Worm (Caenorhabditis elegans) whole organism, L4 larva: ENCODE measurements around the gene idpp-15.

Experiments
- F44E2.7 ChIP-seq: fragments of 200-800 bp; sonication (Bioruptor generic); IDR thresholded peaks from 2 replicates; pipeline ENCODE4 v2.1.2; 2022; ENCODE audit warnings: missing genetic modification characterization, missing compliant biosample characterization
- R02D3.7 ChIP-seq: fragments of 150-350 bp; sonication (generic microtip); optimal IDR thresholded peaks from 3 replicates; lab custom pipeline; 2014; ENCODE audit warnings: missing biosample characterization, missing genetic modification characterization
- Y105C5A.15 ChIP-seq: fragments of 200-800 bp; sonication (Bioruptor generic); IDR thresholded peaks from 2 replicates; pipeline ENCODE4 v1.3.6; 2022; ENCODE audit warnings: missing genetic modification characterization, missing compliant biosample characterization
- ZK546.5 ChIP-seq, 2 experiments: sonication (generic microtip); optimal IDR thresholded peaks; 2 replicates each; lab custom pipeline; 2017; ENCODE audit warnings: missing biosample characterization in 2 of 2, missing genetic modification characterization in 2 of 2
- arid-1 ChIP-seq: fragments of 200-800 bp; sonication (Bioruptor generic); conservative IDR thresholded peaks from 2 replicates; pipeline ENCODE4 v1.3.6; 2022; ENCODE audit warnings: missing genetic modification reagents, missing genetic modification characterization, missing compliant biosample characterization
- attf-4 ChIP-seq: sonication (generic microtip); optimal IDR thresholded peaks from 3 replicates; lab custom pipeline; 2017; ENCODE audit warnings: missing biosample characterization, missing genetic modification characterization
- ceh-20 ChIP-seq: fragments of 200-800 bp; sonication (Bioruptor generic); IDR thresholded peaks from 2 replicates; pipeline ENCODE4 v1.3.6; 2022; ENCODE audit warnings: missing genetic modification reagents, missing genetic modification characterization, missing compliant biosample characterization
- ceh-28 ChIP-seq: fragments of 150-350 bp; optimal IDR thresholded peaks from 2 replicates; lab custom pipeline; 2014; ENCODE audit warnings: missing biosample characterization, missing genetic modification reagents, missing genetic modification characterization
- ceh-82 ChIP-seq: sonication (generic microtip); optimal IDR thresholded peaks from 2 replicates; lab custom pipeline; 2017; ENCODE audit warnings: missing biosample characterization, missing genetic modification characterization
- ces-1 ChIP-seq: fragments of 150-350 bp; sonication (generic microtip); optimal IDR thresholded peaks from 4 replicates; lab custom pipeline; 2014; ENCODE audit warnings: missing biosample characterization, missing genetic modification reagents, missing genetic modification characterization
- cey-2 ChIP-seq: sonication (generic microtip); optimal IDR thresholded peaks from 3 replicates; lab custom pipeline; 2017; ENCODE audit warnings: missing genetic modification characterization, mild to moderate bottlenecking, missing compliant biosample characterization, antibody characterized with exemption, borderline replicate concordance; ENCODE audit not compliant: insufficient read depth
- daf-12 ChIP-seq: fragments of 150-350 bp; optimal IDR thresholded peaks from 2 replicates; lab custom pipeline; 2014; ENCODE audit warnings: missing biosample characterization, missing genetic modification reagents, missing genetic modification characterization
- daf-16 ChIP-seq, 3 experiments: sonication (generic microtip); optimal IDR thresholded peaks; 2 replicates each; lab custom pipeline; 2016 to 2017; ENCODE audit warnings: missing genetic modification characterization in 3 of 3, missing genetic modification reagents in 3 of 3, mild to moderate bottlenecking in 2 of 3, missing compliant biosample characterization in 2 of 3, missing biosample characterization in 1 of 3, moderate library complexity in 1 of 3
- daf-19 ChIP-seq: fragments of 200-800 bp; sonication (Bioruptor generic); conservative IDR thresholded peaks from 2 replicates; pipeline ENCODE4 v1.3.6; 2022; ENCODE audit warnings: missing genetic modification characterization, missing compliant biosample characterization
- daf-8 ChIP-seq: fragments of 200-800 bp; sonication (Bioruptor generic); IDR thresholded peaks from 2 replicates; pipeline ENCODE4 v1.3.6; 2022; ENCODE audit warnings: missing genetic modification characterization, missing compliant biosample characterization
- dpl-1 ChIP-seq: fragments of 150-350 bp; optimal IDR thresholded peaks from 2 replicates; lab custom pipeline; 2014; ENCODE audit warnings: missing biosample characterization, missing genetic modification reagents, missing genetic modification characterization
- duxl-1 ChIP-seq: sonication (generic microtip); optimal IDR thresholded peaks from 2 replicates; lab custom pipeline; 2016; ENCODE audit warnings: mild to moderate bottlenecking, missing genetic modification characterization, moderate library complexity, missing compliant biosample characterization; ENCODE audit not compliant: poor library complexity
- egl-27 ChIP-seq: sonication (generic microtip); optimal IDR thresholded peaks from 3 replicates; lab custom pipeline; 2017; ENCODE audit warnings: missing biosample characterization, missing genetic modification reagents, missing genetic modification characterization
- fos-1 ChIP-seq: fragments of 150-350 bp; optimal IDR thresholded peaks from 2 replicates; lab custom pipeline; 2014; ENCODE audit warnings: missing biosample characterization, missing genetic modification characterization
- hlh-11 ChIP-seq: fragments of 200-800 bp; sonication (Bioruptor generic); optimal IDR thresholded peaks from 2 replicates; lab custom pipeline; 2018; ENCODE audit warnings: mild to moderate bottlenecking, missing genetic modification characterization, missing compliant biosample characterization
- hlh-30 ChIP-seq: sonication (generic microtip); optimal IDR thresholded peaks from 2 replicates; lab custom pipeline; 2017; ENCODE audit warnings: antibody characterized with exemption, mild to moderate bottlenecking, missing genetic modification characterization, missing compliant biosample characterization; ENCODE audit not compliant: insufficient read depth
- hmg-1.1 ChIP-seq: fragments of 200-800 bp; sonication (Bioruptor generic); IDR thresholded peaks from 2 replicates; pipeline ENCODE4 v1.3.6; 2022; ENCODE audit warnings: missing genetic modification reagents, missing genetic modification characterization, missing compliant biosample characterization
- jun-1 ChIP-seq: fragments of 150-350 bp; optimal IDR thresholded peaks from 2 replicates; lab custom pipeline; 2014; ENCODE audit warnings: missing biosample characterization, missing genetic modification reagents, missing genetic modification characterization
- lim-7 ChIP-seq: fragments of 200-800 bp; sonication (Bioruptor generic); IDR thresholded peaks from 2 replicates; pipeline ENCODE4 v1.3.6; 2022; ENCODE audit warnings: missing genetic modification characterization, missing compliant biosample characterization
- lin-13 ChIP-seq: fragments of 150-350 bp; optimal IDR thresholded peaks from 2 replicates; lab custom pipeline; 2014; ENCODE audit warnings: missing biosample characterization, missing genetic modification reagents, missing genetic modification characterization
- lsy-2 ChIP-seq, 2 experiments: fragments of 150-350 bp in 1 of 2; sonication (generic microtip) in 1 of 2; optimal IDR thresholded peaks; 2 replicates each; lab custom pipeline; 2014 to 2017; ENCODE audit warnings: missing biosample characterization in 2 of 2, missing genetic modification characterization in 2 of 2
- madf-5 ChIP-seq, 2 experiments: fragments of 200-800 bp; sonication (Bioruptor generic); IDR thresholded peaks; 2 replicates each; pipeline ENCODE4 v1.3.6; 2022; ENCODE audit warnings: missing compliant biosample characterization in 2 of 2, missing genetic modification characterization in 2 of 2
- mep-1 ChIP-seq: fragments of 150-350 bp; sonication (generic microtip); optimal IDR thresholded peaks from 3 replicates; lab custom pipeline; 2014; ENCODE audit warnings: missing biosample characterization, missing genetic modification characterization
- mes-2 ChIP-seq: sonication (generic microtip); optimal IDR thresholded peaks from 2 replicates; lab custom pipeline; 2016; ENCODE audit warnings: missing genotype, mild to moderate bottlenecking, missing genetic modification characterization, missing compliant biosample characterization; ENCODE audit not compliant: poor library complexity, severe bottlenecking
- mxl-3 ChIP-seq: fragments of 200-800 bp; sonication (Bioruptor generic); optimal IDR thresholded peaks from 2 replicates; lab custom pipeline; 2018; ENCODE audit warnings: mild to moderate bottlenecking, missing genetic modification characterization, missing compliant biosample characterization
- nhr-10 ChIP-seq: fragments of 150-350 bp; optimal IDR thresholded peaks from 2 replicates; lab custom pipeline; 2014; ENCODE audit warnings: missing biosample characterization, missing genetic modification characterization
- nhr-102 ChIP-seq: sonication (generic microtip); optimal IDR thresholded peaks from 2 replicates; lab custom pipeline; 2016; ENCODE audit warnings: mild to moderate bottlenecking, missing genetic modification characterization, moderate library complexity, missing compliant biosample characterization
- nhr-111 ChIP-seq: fragments of 200-800 bp; sonication (Bioruptor generic); optimal IDR thresholded peaks from 2 replicates; lab custom pipeline; 2018; ENCODE audit warnings: mild to moderate bottlenecking, missing genetic modification characterization, missing compliant biosample characterization
- nhr-237 ChIP-seq: sonication (generic microtip); optimal IDR thresholded peaks from 2 replicates; lab custom pipeline; 2017; ENCODE audit warnings: missing biosample characterization, missing genetic modification characterization
- nhr-25 ChIP-seq: sonication (generic microtip); optimal IDR thresholded peaks from 2 replicates; lab custom pipeline; 2017; ENCODE audit warnings: missing genetic modification characterization, mild to moderate bottlenecking, missing compliant biosample characterization, antibody characterized with exemption, moderate library complexity, borderline replicate concordance; ENCODE audit not compliant: insufficient read depth
- nhr-42 ChIP-seq: fragments of 200-800 bp; sonication (Bioruptor generic); IDR thresholded peaks from 2 replicates; pipeline ENCODE4 v1.3.6; 2022; ENCODE audit warnings: missing genetic modification characterization, missing compliant biosample characterization
- nhr-6 ChIP-seq: fragments of 150-350 bp; optimal IDR thresholded peaks from 2 replicates; lab custom pipeline; 2014; ENCODE audit warnings: missing biosample characterization, missing genetic modification characterization
- nhr-76 ChIP-seq: fragments of 150-350 bp; optimal IDR thresholded peaks from 2 replicates; lab custom pipeline; 2014; ENCODE audit warnings: missing biosample characterization, missing genetic modification characterization
- pha-4 ChIP-seq, 2 experiments: fragments of 150-350 bp in 1 of 2; fragments of 200-800 bp in 1 of 2; sonication (Bioruptor generic) in 1 of 2; IDR thresholded peaks in 1 of 2; optimal IDR thresholded peaks in 1 of 2; 2 replicates each; pipeline versions ENCODE4 v1.3.6 to Lab custom; 2014 to 2022; ENCODE audit warnings: missing genetic modification characterization in 2 of 2, missing genetic modification reagents in 2 of 2, missing biosample characterization in 1 of 2, missing compliant biosample characterization in 1 of 2
- php-3 ChIP-seq: fragments of 200-800 bp; sonication (Bioruptor generic); IDR thresholded peaks from 2 replicates; pipeline ENCODE4 v1.3.6; 2022; ENCODE audit warnings: missing genetic modification reagents, missing genetic modification characterization, missing compliant biosample characterization
- sdz-12 ChIP-seq: fragments of 200-800 bp; sonication (Bioruptor generic); optimal IDR thresholded peaks from 2 replicates; lab custom pipeline; 2018; ENCODE audit warnings: mild to moderate bottlenecking, missing genetic modification characterization, missing compliant biosample characterization
- set-16 ChIP-seq: fragments of 200-800 bp; sonication (Bioruptor generic); IDR thresholded peaks from 2 replicates; pipeline ENCODE4 v1.3.6; 2022; ENCODE audit warnings: missing genetic modification reagents, missing genetic modification characterization, missing compliant biosample characterization
- snpc-1.2 ChIP-seq: fragments of 200-800 bp; sonication (Bioruptor generic); IDR thresholded peaks from 2 replicates; pipeline ENCODE4 v1.3.6; 2022; ENCODE audit warnings: missing genetic modification reagents, missing genetic modification characterization, missing compliant biosample characterization
- snpc-4 ChIP-seq: fragments of 150-350 bp; optimal IDR thresholded peaks from 2 replicates; lab custom pipeline; 2014; ENCODE audit warnings: missing biosample characterization, missing genetic modification characterization
- spr-3 ChIP-seq: fragments of 200-800 bp; sonication (Bioruptor generic); optimal IDR thresholded peaks from 2 replicates; lab custom pipeline; 2018; ENCODE audit warnings: mild to moderate bottlenecking, missing genetic modification characterization, missing compliant biosample characterization
- tag-97 ChIP-seq: fragments of 200-800 bp; sonication (Bioruptor generic); IDR thresholded peaks from 2 replicates; pipeline ENCODE4 v1.3.6; 2022; ENCODE audit warnings: missing genetic modification characterization, missing compliant biosample characterization
- tra-1 ChIP-seq: fragments of 200-800 bp; sonication (Bioruptor generic); IDR thresholded peaks from 2 replicates; pipeline ENCODE4 v1.3.6; 2022; ENCODE audit warnings: missing genetic modification reagents, missing genetic modification characterization, missing compliant biosample characterization
- zag-1 ChIP-seq: fragments of 150-350 bp; optimal IDR thresholded peaks from 2 replicates; lab custom pipeline; 2014; ENCODE audit warnings: missing biosample characterization, missing genetic modification characterization
- zfp-2 ChIP-seq: sonication (generic microtip); optimal IDR thresholded peaks from 2 replicates; lab custom pipeline; 2016; ENCODE audit warnings: mild to moderate bottlenecking, missing genetic modification characterization, missing compliant biosample characterization
- zip-11 ChIP-seq: fragments of 200-800 bp; sonication (Bioruptor generic); IDR thresholded peaks from 2 replicates; pipeline ENCODE4 v1.3.6; 2022; ENCODE audit warnings: missing genetic modification characterization, missing compliant biosample characterization

idpp-15 gene

DNA sequence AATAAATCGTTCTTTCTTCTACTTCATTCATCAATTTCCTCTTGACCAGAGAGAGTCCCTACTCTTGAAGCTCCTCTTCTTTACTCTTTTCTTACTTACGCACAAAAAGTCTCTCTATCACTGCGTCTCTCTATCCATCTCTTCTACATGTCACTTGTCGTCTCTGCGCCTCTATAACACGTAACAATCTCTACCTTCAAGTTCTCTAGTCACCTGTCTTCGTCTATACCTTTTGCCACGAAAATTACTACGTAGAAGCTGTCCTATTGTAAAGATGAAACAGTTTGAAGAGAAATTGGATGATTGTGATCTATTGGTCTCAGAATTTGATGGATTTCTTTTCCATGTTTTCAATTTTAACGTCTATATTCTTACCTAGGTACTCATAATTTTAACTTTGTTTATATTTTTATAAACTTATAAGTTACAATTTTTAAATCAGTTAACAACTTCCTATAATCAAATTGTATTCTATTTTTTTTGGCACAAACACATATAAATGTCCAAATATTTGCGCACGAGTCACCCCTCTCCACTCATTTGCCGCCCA is 32.0 kb downstream of the idpp-15 start, which contains the start of gene C02D5.2 (continued):
- TF ChIP-seq egl-27 (no peak), snpc-4 (no peak), attf-4 (no peak), nhr-111 (no peak), daf-16 (GFP tag; optimal IDR thresholded peaks at IDR 0.05; lab: Kevin White, UChicago) (no peak), daf-16 (tag; optimal IDR thresholded peaks at IDR 0.05; lab: Kevin White, UChicago) (no peak), nhr-76 (tag; lab: Kevin White, UChicago) (no peak), nhr-42 (GFP tag; lab: Robert Waterston, UW) (no peak), ceh-82 (tag; lab: Kevin White, UChicago) (no peak), ceh-28 (tag; lab: Kevin White, UChicago) (no peak), mep-1 (tag; lab: Kevin White, UChicago) (peak; percentile 66), spr-3 (GFP tag; lab: Kevin White, UChicago) (no peak), Y105C5A.15 (no peak), daf-12 (tag; lab: Kevin White, UChicago) (no peak), arid-1 (no peak), jun-1 (no peak), snpc-1.2 (no peak), nhr-237 (tag; lab: Kevin White, UChicago) (no peak), pha-4 (GFP tag; IDR thresholded peaks at IDR 0.05; lab: Robert Waterston, UW) (no peak), pha-4 (tag; optimal IDR thresholded peaks at IDR 0.05; lab: Kevin White, UChicago) (no peak), ceh-20 (GFP tag; lab: Robert Waterston, UW) (no peak), duxl-1 (no peak), ZK546.5 (tag; optimal IDR thresholded peaks at IDR 0.05; lab: Kevin White, UChicago) (no peak), tag-97 (GFP tag; lab: Robert Waterston, UW) (no peak), cey-2 (tag; lab: Kevin White, UChicago) (no peak), hlh-11 (peak; percentile 49), zfp-2 (tag; lab: Kevin White, UChicago) (no peak), php-3 (GFP tag; lab: Robert Waterston, UW) (no peak), hmg-1.1 (GFP tag; lab: Robert Waterston, UW) (peak; percentile 54; the same call in 1 of the 2 replicates), lsy-2 (tag; optimal IDR thresholded peaks at IDR 0.05; lab: Kevin White, UChicago) (peak in 1 of 2 experiments; percentile 49), zag-1 (tag; lab: Kevin White, UChicago) (no peak), tra-1 (no peak), fos-1 (tag; lab: Kevin White, UChicago) (no peak), sdz-12 (GFP tag; lab: Kevin White, UChicago) (no peak), ces-1 (GFP tag; lab: Kevin White, UChicago) (no peak), mxl-3 (GFP tag; lab: Kevin White, UChicago) (no peak), nhr-6 (tag; lab: Kevin White, UChicago) (no peak), zip-11 (GFP tag; lab: Robert Waterston, UW) (no peak), mes-2 (tag; lab: Kevin White, UChicago) (no peak), lin-13 (GFP tag; lab: Kevin White, UChicago) (peak; percentile 21), set-16 (no peak), lim-7 (no peak), madf-5 (GFP tag; IDR thresholded peaks at IDR 0.05; lab: Robert Waterston, UW) (no peak), nhr-10 (peak; percentile 51), nhr-102 (tag; lab: Kevin White, UChicago) (no peak), R02D3.7 (tag; lab: Kevin White, UChicago) (no peak), hlh-30 (tag; lab: Kevin White, UChicago) (peak; percentile 81), daf-19 (GFP tag; lab: Robert Waterston, UW) (no peak), dpl-1 (GFP tag; lab: Kevin White, UChicago) (no peak), F44E2.7 (GFP tag; lab: Robert Waterston, UW) (no peak), daf-8 (GFP tag; lab: Robert Waterston, UW) (no peak), nhr-25 (no peak)
